Fruit fly (Drosophila melanogaster) whole organism, pupa: ENCODE results near the gene CG15408.
A peak's percentile ranks its signal among the peaks of the same experiment; 100 is the strongest.

ENCODE experiments used
- CG10348 ChIP-seq: fragments of 200-800 bp; sonication (Bioruptor generic); IDR thresholded peaks from 2 replicates; pipeline ENCODE4 v1.3.6; 2022; ENCODE audit warnings: missing biosample characterization, missing genetic modification characterization
- CG12605 ChIP-seq: fragments of 200-800 bp; sonication (Bioruptor generic); IDR thresholded peaks from 2 replicates; pipeline ENCODE4 v1.3.6; 2022; ENCODE audit warnings: missing biosample characterization, missing genetic modification characterization
- CG13204 ChIP-seq: fragments of 200-800 bp; sonication (Bioruptor generic); optimal IDR thresholded peaks from 2 replicates; lab custom pipeline; 2018; ENCODE audit warnings: missing biosample characterization, mild to moderate bottlenecking, missing genetic modification characterization, moderate library complexity
- CG14655 ChIP-seq: fragments of 200-800 bp; sonication (Bioruptor generic); optimal IDR thresholded peaks from 3 replicates; lab custom pipeline; 2017; ENCODE audit warnings: mild to moderate bottlenecking, missing biosample characterization, missing genetic modification reagents, missing genetic modification characterization
- CG15710 ChIP-seq: fragments of 200-800 bp; sonication (Bioruptor generic); optimal IDR thresholded peaks from 2 replicates; lab custom pipeline; 2018; ENCODE audit warnings: missing biosample characterization, mild to moderate bottlenecking, missing genetic modification characterization, moderate library complexity
- CG17806 ChIP-seq: fragments of 200-800 bp; sonication (Bioruptor generic); optimal IDR thresholded peaks from 2 replicates; lab custom pipeline; 2018; ENCODE audit warnings: missing biosample characterization, mild to moderate bottlenecking, missing genetic modification characterization, moderate library complexity
- CG32121 ChIP-seq: fragments of 200-800 bp; sonication (Bioruptor generic); IDR thresholded peaks from 2 replicates; pipeline ENCODE4 v1.3.6; 2022; ENCODE audit warnings: missing biosample characterization, missing genetic modification characterization
- CG34367 ChIP-seq: fragments of 200-800 bp; sonication (Bioruptor generic); optimal IDR thresholded peaks from 2 replicates; lab custom pipeline; 2018; ENCODE audit warnings: missing biosample characterization, mild to moderate bottlenecking, missing genetic modification characterization
- CG4496 ChIP-seq: fragments of 200-800 bp; sonication (Bioruptor generic); IDR thresholded peaks from 3 replicates; pipeline ENCODE4 v1.3.6; 2022; ENCODE audit warnings: missing biosample characterization, missing genetic modification characterization
- CG8159 ChIP-seq: fragments of 200-800 bp; sonication (Bioruptor generic); optimal IDR thresholded peaks from 3 replicates; lab custom pipeline; 2018; ENCODE audit warnings: missing biosample characterization, mild to moderate bottlenecking, missing genetic modification characterization, moderate library complexity
- CG8301 ChIP-seq: fragments of 200-800 bp; sonication (Bioruptor generic); optimal IDR thresholded peaks from 2 replicates; lab custom pipeline; 2018; ENCODE audit warnings: missing biosample characterization, mild to moderate bottlenecking, missing genetic modification characterization
- CG9948 ChIP-seq: fragments of 200-800 bp; sonication (Bioruptor generic); optimal IDR thresholded peaks from 2 replicates; lab custom pipeline; 2018; ENCODE audit warnings: missing biosample characterization, mild to moderate bottlenecking, missing genetic modification characterization, moderate library complexity
- D1 ChIP-seq: fragments of 200-800 bp; sonication (Bioruptor generic); optimal IDR thresholded peaks from 2 replicates; lab custom pipeline; 2018; ENCODE audit warnings: missing biosample characterization, mild to moderate bottlenecking, missing genetic modification characterization, moderate library complexity
- EcR ChIP-seq: fragments of 200-800 bp; sonication (Bioruptor generic); optimal IDR thresholded peaks from 3 replicates; lab custom pipeline; 2019; ENCODE audit warnings: missing biosample characterization, missing genetic modification characterization, mild to moderate bottlenecking, moderate library complexity, missing genetic modification reagents
- Ets98B ChIP-seq: fragments of 200-800 bp; sonication (Bioruptor generic); IDR thresholded peaks from 2 replicates; pipeline ENCODE4 v1.3.6; 2022; ENCODE audit warnings: missing biosample characterization, missing genetic modification characterization
- Pif1A ChIP-seq: fragments of 200-800 bp; sonication (Bioruptor generic); optimal IDR thresholded peaks from 3 replicates; lab custom pipeline; 2016; ENCODE audit warnings: missing biosample characterization, missing genetic modification characterization
- Pif1B ChIP-seq: fragments of 200-800 bp; sonication (Bioruptor generic); optimal IDR thresholded peaks from 3 replicates; lab custom pipeline; 2016; ENCODE audit warnings: missing biosample characterization, missing genetic modification characterization
- Snoo ChIP-seq: fragments of 200-800 bp; sonication (Bioruptor generic); optimal IDR thresholded peaks from 3 replicates; lab custom pipeline; 2017; ENCODE audit warnings: missing biosample characterization, mild to moderate bottlenecking, missing genetic modification characterization, inconsistent platforms
- fd96Ca ChIP-seq: fragments of 200-800 bp; sonication (Bioruptor generic); IDR thresholded peaks from 3 replicates; pipeline ENCODE4 v1.3.6; 2022; ENCODE audit warnings: missing biosample characterization, missing genetic modification characterization
- gl ChIP-seq: fragments of 200-800 bp; sonication (Bioruptor generic); optimal IDR thresholded peaks from 2 replicates; lab custom pipeline; 2018; ENCODE audit warnings: missing biosample characterization, mild to moderate bottlenecking, missing genetic modification characterization
- rn ChIP-seq: fragments of 200-800 bp; sonication (Bioruptor generic); IDR thresholded peaks from 2 replicates; pipeline ENCODE4 v1.3.6; 2022; ENCODE audit warnings: missing biosample characterization, missing genetic modification characterization

The CG15408 gene

DNA sequence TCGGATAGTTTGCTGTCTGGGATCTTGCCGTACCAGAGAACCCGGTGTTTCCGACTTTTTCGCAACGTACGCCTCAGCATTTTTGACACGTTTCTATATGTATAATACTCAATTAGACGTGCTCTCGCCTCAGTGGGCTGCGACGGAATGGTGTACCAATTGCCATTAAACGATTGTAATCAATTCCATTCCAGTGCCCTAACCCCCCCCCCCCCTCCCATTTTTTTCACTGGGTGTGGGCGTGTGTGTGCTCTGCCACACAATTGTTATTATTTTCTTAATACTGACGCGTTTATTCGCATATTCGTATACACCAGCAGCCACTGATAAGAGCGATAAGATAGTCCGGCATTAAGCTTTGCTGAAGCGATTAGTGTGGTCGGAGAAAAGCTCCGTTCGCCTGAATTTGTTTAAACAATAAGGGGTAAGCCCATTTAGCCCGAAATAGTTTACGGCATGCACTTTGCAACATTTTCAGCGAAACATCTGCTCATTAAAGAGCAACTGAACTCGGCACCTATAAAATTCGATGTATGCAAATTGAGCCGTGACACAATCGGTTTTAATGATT lies 36.6 kb downstream of the CG15408 start:
- TF ChIP-seq CG17806 (no peak), CG34367 (tag; lab: Kevin White, UChicago) (no peak), rn (no peak), Pif1B (GFP tag; lab: Kevin White, UChicago) (no peak), CG8301 (no peak), Pif1A (GFP tag; lab: Kevin White, UChicago) (no peak), CG10348 (GFP tag; lab: Robert Waterston, UW) (no peak), CG4496 (GFP tag; lab: Robert Waterston, UW) (no peak), CG12605 (GFP tag; lab: Robert Waterston, UW) (no peak), CG14655 (GFP tag; lab: Kevin White, UChicago) (no peak), Snoo (tag; lab: Kevin White, UChicago) (no peak), fd96Ca (GFP tag; lab: Robert Waterston, UW) (no peak)

- TF ChIP-seq EcR = peak; percentile 42
- no peak for TF ChIP-seq CG13204 (GFP tag; lab: Kevin White, UChicago)
Measured at dm6 chr2L:3369822-3370221, 37.2 kb downstream of the CG15408 start.

DNA sequence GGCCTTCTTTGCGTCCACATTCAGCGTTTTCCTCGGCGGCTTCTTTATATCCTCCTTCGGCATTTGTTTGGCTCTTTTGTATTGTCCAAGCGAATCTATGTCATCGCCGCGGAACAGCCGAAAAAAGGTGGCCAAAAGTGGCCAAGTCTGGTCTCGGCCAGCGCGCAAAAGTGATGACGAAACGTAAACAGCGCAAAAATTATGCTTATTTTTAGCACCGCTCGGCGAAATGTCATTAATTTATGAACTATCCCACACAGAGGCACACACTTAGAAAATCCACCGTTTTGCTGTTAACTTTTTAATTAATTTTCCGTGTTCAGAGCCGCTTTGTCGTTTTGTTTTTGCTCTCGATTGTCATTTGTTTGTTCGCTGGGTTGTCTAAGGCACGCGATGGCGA lies 38.3 kb downstream of the CG15408 start:
- no peak for TF ChIP-seq Ets98B (GFP tag; lab: Robert Waterston, UW)
- TF ChIP-seq Pif1A (GFP tag; lab: Kevin White, UChicago) = no peak
- no peak for TF ChIP-seq CG8301
- TF ChIP-seq gl (tag; lab: Kevin White, UChicago) = no peak
- no peak for TF ChIP-seq Snoo (tag; lab: Kevin White, UChicago)

dm6 chr2L:3371340-3371739 lies 38.7 kb downstream of the CG15408 start:
- TF ChIP-seq Ets98B (GFP tag; lab: Robert Waterston, UW) (peak; percentile 71), D1 (tag; lab: Kevin White, UChicago) (no peak), CG17806 (peak; percentile 4), gl (tag; lab: Kevin White, UChicago) (no peak), CG12605 (GFP tag; lab: Robert Waterston, UW) (0 out of 2 replicates have a peak, but pooled peaks have one; percentile 58), CG14655 (GFP tag; lab: Kevin White, UChicago) (no peak), CG8159 (tag; lab: Kevin White, UChicago) (peak; percentile 45), CG9948 (tag; lab: Kevin White, UChicago) (no peak), CG10348 (GFP tag; lab: Robert Waterston, UW) (no peak), rn (no peak), Pif1A (GFP tag; lab: Kevin White, UChicago) (peak; percentile 43), CG34367 (tag; lab: Kevin White, UChicago) (no peak), CG4496 (GFP tag; lab: Robert Waterston, UW) (peak; percentile 62; the same call in 2 of the 3 replicates), Snoo (tag; lab: Kevin White, UChicago) (no peak), fd96Ca (GFP tag; lab: Robert Waterston, UW) (peak; percentile 77; the same call in 2 of the 3 replicates), EcR (peak; percentile 21), CG32121 (peak; percentile 74), CG8301 (no peak)
- TF ChIP-seq, all 21 proteins: peak for 9

DNA sequence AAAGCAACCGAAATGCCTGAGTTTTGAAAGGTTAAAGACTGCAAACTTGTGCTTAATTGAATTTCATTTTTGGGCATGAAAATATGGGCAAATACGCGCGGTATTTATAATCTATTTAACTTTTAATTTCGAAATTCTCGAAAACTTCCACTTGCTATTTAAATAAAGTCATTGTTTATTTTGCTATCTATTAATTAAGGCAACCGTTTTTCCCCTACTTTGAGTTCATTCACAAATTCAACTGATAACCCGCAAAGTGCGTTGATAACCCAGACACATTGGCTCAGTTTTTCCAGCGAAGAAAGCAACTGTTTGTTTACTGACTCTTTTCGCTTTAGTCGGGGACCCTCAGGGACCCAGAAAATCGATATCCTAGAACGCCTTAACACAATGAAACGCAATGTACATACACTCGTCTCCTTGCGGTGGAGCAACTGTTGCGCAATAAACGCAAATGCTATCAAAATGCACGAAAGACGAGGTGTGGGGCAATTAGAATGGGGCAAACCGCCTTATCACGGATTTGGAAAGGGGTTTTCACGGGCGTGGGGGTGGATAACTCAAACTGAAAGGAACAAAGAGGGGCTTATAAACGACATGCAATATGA lies 39.3 kb downstream of the CG15408 start:
- TF ChIP-seq CG17806 = no peak
- no peak for TF ChIP-seq CG34367 (tag; lab: Kevin White, UChicago)
- no peak for TF ChIP-seq CG10348 (GFP tag; lab: Robert Waterston, UW)
- TF ChIP-seq CG4496 (GFP tag; lab: Robert Waterston, UW) = no peak
- TF ChIP-seq CG32121 = no peak
- TF ChIP-seq CG12605 (GFP tag; lab: Robert Waterston, UW) = no peak
- TF ChIP-seq Snoo (tag; lab: Kevin White, UChicago) = no peak
- TF ChIP-seq CG9948 (tag; lab: Kevin White, UChicago) = no peak
- TF ChIP-seq gl (tag; lab: Kevin White, UChicago) = no peak
- no peak for TF ChIP-seq fd96Ca (GFP tag; lab: Robert Waterston, UW)
- TF ChIP-seq rn = no peak
- TF ChIP-seq D1 (tag; lab: Kevin White, UChicago) = no peak

DNA sequence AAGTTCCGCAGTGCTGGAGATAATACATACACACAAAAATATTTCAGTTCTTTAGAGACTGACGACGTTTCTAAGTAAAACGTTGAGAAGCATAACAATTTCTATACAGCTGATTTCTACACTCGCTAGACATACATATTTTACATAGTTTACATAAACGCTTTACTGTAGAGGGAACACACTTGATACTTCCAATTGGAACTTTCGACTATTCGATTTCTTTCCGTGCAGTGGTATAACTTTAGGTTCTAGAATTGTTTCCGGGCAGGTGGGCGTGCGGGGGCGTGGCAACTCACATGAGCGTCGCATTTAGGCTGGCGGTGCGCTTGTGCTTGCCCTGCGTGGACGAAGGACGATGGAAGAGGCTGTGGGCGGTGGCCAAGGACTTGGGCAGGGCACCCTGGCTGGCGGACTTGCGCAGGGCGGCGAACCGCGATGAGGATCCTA lies 39.9 kb downstream of the CG15408 start:
- TF ChIP-seq CG17806 = peak; percentile 3
- no peak for TF ChIP-seq CG12605 (GFP tag; lab: Robert Waterston, UW)
- TF ChIP-seq CG14655 (GFP tag; lab: Kevin White, UChicago) = peak; percentile 29
- TF ChIP-seq gl (tag; lab: Kevin White, UChicago) = no peak
- TF ChIP-seq fd96Ca (GFP tag; lab: Robert Waterston, UW) = peak; percentile 35; the same call in 1 of the 3 replicates
- TF ChIP-seq Pif1A (GFP tag; lab: Kevin White, UChicago) = peak; percentile 39
- TF ChIP-seq CG13204 (GFP tag; lab: Kevin White, UChicago) = no peak
- peak; percentile 2 for TF ChIP-seq CG15710 (tag; lab: Kevin White, UChicago)
- TF ChIP-seq CG34367 (tag; lab: Kevin White, UChicago) = no peak
- no peak for TF ChIP-seq D1 (tag; lab: Kevin White, UChicago)
- TF ChIP-seq CG4496 (GFP tag; lab: Robert Waterston, UW) = peak; percentile 47; the same call in 1 of the 3 replicates
- TF ChIP-seq CG10348 (GFP tag; lab: Robert Waterston, UW) = no peak
- no peak for TF ChIP-seq Pif1B (GFP tag; lab: Kevin White, UChicago)
- TF ChIP-seq CG8301 = peak; percentile 24
- peak; percentile 41; the same call in 1 of the 2 replicates for TF ChIP-seq CG32121
- no peak for TF ChIP-seq CG9948 (tag; lab: Kevin White, UChicago)
- TF ChIP-seq CG8159 (tag; lab: Kevin White, UChicago) = peak; percentile 20
- no peak for TF ChIP-seq EcR
- no peak for TF ChIP-seq Snoo (tag; lab: Kevin White, UChicago)
- TF ChIP-seq rn = no peak
- peak; percentile 49 for TF ChIP-seq Ets98B (GFP tag; lab: Robert Waterston, UW)
